Worm (Caenorhabditis elegans) whole organism, early embryonic: Measurements from ENCODE around the gene Y46D2A.2.
"Not testable (repeated sequence)": the region's sequence is repeated elsewhere in the genome, so short reads cannot be mapped to it uniquely, and the experiment has no call there.

ENCODE experiments used
- B0310.2 ChIP-seq: sonication (generic microtip); optimal IDR thresholded peaks from 2 replicates; lab custom pipeline; 2016; ENCODE audit warnings: mild to moderate bottlenecking, missing genetic modification characterization, missing compliant biosample characterization
- F13C5.2 ChIP-seq: sonication (generic microtip); optimal IDR thresholded peaks from 2 replicates; lab custom pipeline; 2017; ENCODE audit warnings: mild to moderate bottlenecking, missing genetic modification characterization, inconsistent platforms, missing compliant biosample characterization
- aly-1 ChIP-seq: sonication (generic microtip); optimal IDR thresholded peaks from 2 replicates; lab custom pipeline; 2016; ENCODE audit warnings: missing genetic modification characterization, missing compliant biosample characterization
- ama-1 ChIP-seq: fragments of 150-350 bp; optimal IDR thresholded peaks from 2 replicates; lab custom pipeline; 2014
- ceh-13 ChIP-seq: fragments of 200-800 bp; sonication (Bioruptor generic); optimal IDR thresholded peaks from 2 replicates; lab custom pipeline; 2018; ENCODE audit warnings: mild to moderate bottlenecking, missing genetic modification characterization, missing compliant biosample characterization
- ceh-36 ChIP-seq: sonication (generic microtip); optimal IDR thresholded peaks from 2 replicates; lab custom pipeline; 2016; ENCODE audit warnings: missing genetic modification characterization, inconsistent platforms, missing compliant biosample characterization
- ets-7 ChIP-seq: sonication (generic microtip); optimal IDR thresholded peaks from 2 replicates; lab custom pipeline; 2016; ENCODE audit warnings: missing genotype, missing genetic modification characterization, missing compliant biosample characterization
- flt-1 ChIP-seq: fragments of 200-800 bp; sonication (Bioruptor generic); IDR thresholded peaks from 2 replicates; pipeline ENCODE4 v1.3.6; 2022; ENCODE audit warnings: missing genetic modification characterization, missing compliant biosample characterization
- hmbx-1 ChIP-seq: sonication (generic microtip); optimal IDR thresholded peaks from 2 replicates; lab custom pipeline; 2016; ENCODE audit warnings: mild to moderate bottlenecking, missing genetic modification characterization, missing compliant biosample characterization
- hmg-4 ChIP-seq: fragments of 200-800 bp; sonication (Bioruptor generic); optimal IDR thresholded peaks from 2 replicates; lab custom pipeline; 2018; ENCODE audit warnings: mild to moderate bottlenecking, missing genetic modification characterization, missing compliant biosample characterization
- hnd-1 ChIP-seq: sonication (generic microtip); optimal IDR thresholded peaks from 2 replicates; lab custom pipeline; 2016; ENCODE audit warnings: missing genetic modification characterization, missing compliant biosample characterization
- pes-1 ChIP-seq: fragments of 200-800 bp; sonication (Bioruptor generic); IDR thresholded peaks from 2 replicates; pipeline ENCODE4 v1.3.6; 2022; ENCODE audit warnings: missing genetic modification reagents, missing genetic modification characterization, missing compliant biosample characterization
- scrt-1 ChIP-seq: fragments of 200-800 bp; sonication (Bioruptor generic); IDR thresholded peaks from 2 replicates; pipeline ENCODE4 v1.3.6; 2022; ENCODE audit warnings: missing genetic modification characterization, missing compliant biosample characterization
- sea-1 ChIP-seq: fragments of 200-800 bp; sonication (Bioruptor generic); conservative IDR thresholded peaks from 2 replicates; pipeline ENCODE4 v1.3.6; 2022; ENCODE audit warnings: missing genetic modification characterization, missing compliant biosample characterization
- tbx-11 ChIP-seq: fragments of 200-800 bp; sonication (Bioruptor generic); IDR thresholded peaks from 2 replicates; pipeline ENCODE4 v1.3.6; 2022; ENCODE audit warnings: missing genetic modification characterization, missing compliant biosample characterization
- tbx-37 ChIP-seq: fragments of 200-800 bp; sonication (Bioruptor generic); conservative IDR thresholded peaks from 2 replicates; pipeline ENCODE4 v1.3.6; 2022; ENCODE audit warnings: missing genetic modification reagents, missing genetic modification characterization, missing compliant biosample characterization
- tra-4 ChIP-seq: sonication (generic microtip); optimal IDR thresholded peaks from 2 replicates; lab custom pipeline; 2017; ENCODE audit warnings: missing genetic modification characterization, missing compliant biosample characterization

The Y46D2A.2 gene

ce11 chrII:3310957-3311657, 12.0 kb downstream of the Y46D2A.2 start:
- TF ChIP-seq sea-1 (GFP tag; lab: Robert Waterston, UW): no peak
- TF ChIP-seq ets-7: no peak
- TF ChIP-seq F13C5.2 (tag; lab: Kevin White, UChicago): no peak
- no peak for TF ChIP-seq aly-1
- TF ChIP-seq pes-1: no peak
- TF ChIP-seq hnd-1 (tag; lab: Kevin White, UChicago): no peak
- no peak for TF ChIP-seq flt-1 (GFP tag; lab: Robert Waterston, UW)
- no peak for TF ChIP-seq tbx-11 (GFP tag; lab: Robert Waterston, UW)

ce11 chrII:3309963-3310362, 13.1 kb downstream of the Y46D2A.2 start:
- peak; percentile 35; the same call in 1 of the 2 replicates for TF ChIP-seq tbx-37 (GFP tag; lab: Robert Waterston, UW)

ce11 chrII:3303582-3303981, 19.5 kb downstream of the Y46D2A.2 start:
- TF ChIP-seq ama-1: no peak

ce11 chrII:3299457-3299856, 23.6 kb downstream of the Y46D2A.2 start, which contains the start of gene btb-22:
Gene btb-22 (plus strand): TSS chrII:3299757.
- no peak for TF ChIP-seq aly-1
- no peak for TF ChIP-seq hmbx-1 (tag; lab: Kevin White, UChicago)
- no peak for TF ChIP-seq ama-1
- TF ChIP-seq ceh-36 (tag; lab: Kevin White, UChicago): no peak
- TF ChIP-seq pes-1: no peak
- TF ChIP-seq tra-4 (tag; lab: Kevin White, UChicago): no peak
- no peak for TF ChIP-seq flt-1 (GFP tag; lab: Robert Waterston, UW)
- TF ChIP-seq ceh-13 (GFP tag; lab: Kevin White, UChicago): no peak

ce11 chrII:3297914-3298313, 25.2 kb downstream of the Y46D2A.2 start, which contains the start of gene btb-18:
Gene btb-18 (plus strand): TSS chrII:3298214.
- TF ChIP-seq hmg-4 (GFP tag; lab: Kevin White, UChicago): no peak
- TF ChIP-seq sea-1 (GFP tag; lab: Robert Waterston, UW): no peak

ce11 chrII:3296644-3297043, 26.4 kb downstream of the Y46D2A.2 start, which contains the start of gene btb-16:
Gene btb-16 (plus strand): TSS chrII:3296883.
- TF ChIP-seq tbx-37 (GFP tag; lab: Robert Waterston, UW) (no peak), B0310.2 (tag; lab: Kevin White, UChicago) (no peak), ets-7 (no peak), ama-1 (no peak), flt-1 (GFP tag; lab: Robert Waterston, UW) (no peak), ceh-13 (GFP tag; lab: Kevin White, UChicago) (no peak), scrt-1 (GFP tag; lab: Robert Waterston, UW) (no peak), hnd-1 (tag; lab: Kevin White, UChicago) (no peak), aly-1 (no peak), hmbx-1 (tag; lab: Kevin White, UChicago) (no peak), ceh-36 (tag; lab: Kevin White, UChicago) (no peak)

- TF ChIP-seq B0310.2 (tag; lab: Kevin White, UChicago): no peak
- no peak for TF ChIP-seq ets-7
- TF ChIP-seq tbx-11 (GFP tag; lab: Robert Waterston, UW): no peak
- TF ChIP-seq ceh-36 (tag; lab: Kevin White, UChicago): no peak
- TF ChIP-seq tbx-37 (GFP tag; lab: Robert Waterston, UW): no peak
- no peak for TF ChIP-seq tra-4 (tag; lab: Kevin White, UChicago)
- no peak for TF ChIP-seq scrt-1 (GFP tag; lab: Robert Waterston, UW)
- no peak for TF ChIP-seq F13C5.2 (tag; lab: Kevin White, UChicago)
- no peak for TF ChIP-seq hmg-4 (GFP tag; lab: Kevin White, UChicago)
- TF ChIP-seq hmbx-1 (tag; lab: Kevin White, UChicago): no peak
- no peak for TF ChIP-seq hnd-1 (tag; lab: Kevin White, UChicago)
- TF ChIP-seq ceh-13 (GFP tag; lab: Kevin White, UChicago): no peak
- TF ChIP-seq aly-1: no peak
- TF ChIP-seq pes-1: no peak
- TF ChIP-seq flt-1 (GFP tag; lab: Robert Waterston, UW): no peak
- TF ChIP-seq ama-1: no peak
- no peak for TF ChIP-seq sea-1 (GFP tag; lab: Robert Waterston, UW)
These were observed 27.9 kb downstream of the Y46D2A.2 start, which contains the start of gene btb-17 for ce11 chrII:3295193-3295592. Gene btb-17 (plus strand): TSS chrII:3295405.

- not testable (repeated sequence) for TF ChIP-seq tbx-37 (GFP tag; lab: Robert Waterston, UW); ceh-13 (GFP tag; lab: Kevin White, UChicago); flt-1 (GFP tag; lab: Robert Waterston, UW)
These were observed 32.5 kb downstream of the Y46D2A.2 start, which contains the start of gene F39E9.14 for ce11 chrII:3290544-3290943. Gene F39E9.14 (minus strand): TSS chrII:3290644.

- no peak for TF ChIP-seq tra-4 (tag; lab: Kevin White, UChicago)
- TF ChIP-seq hmg-4 (GFP tag; lab: Kevin White, UChicago): no peak
- TF ChIP-seq ets-7: no peak
- TF ChIP-seq hmbx-1 (tag; lab: Kevin White, UChicago): no peak
- no peak for TF ChIP-seq ceh-36 (tag; lab: Kevin White, UChicago)
- no peak for TF ChIP-seq pes-1
- TF ChIP-seq tbx-37 (GFP tag; lab: Robert Waterston, UW): no peak
- no peak for TF ChIP-seq ceh-13 (GFP tag; lab: Kevin White, UChicago)
- TF ChIP-seq aly-1: no peak
- TF ChIP-seq scrt-1 (GFP tag; lab: Robert Waterston, UW): no peak
- no peak for TF ChIP-seq F13C5.2 (tag; lab: Kevin White, UChicago)
- no peak for TF ChIP-seq flt-1 (GFP tag; lab: Robert Waterston, UW)
- no peak for TF ChIP-seq B0310.2 (tag; lab: Kevin White, UChicago)
- TF ChIP-seq hnd-1 (tag; lab: Kevin White, UChicago): no peak
- TF ChIP-seq ama-1: no peak
- no peak for TF ChIP-seq sea-1 (GFP tag; lab: Robert Waterston, UW)
- TF ChIP-seq tbx-11 (GFP tag; lab: Robert Waterston, UW): no peak
These were observed 36.0 kb downstream of the Y46D2A.2 start, which contains the start of gene sri-63 for ce11 chrII:3287073-3287472. Gene sri-63 (plus strand): TSS chrII:3287373.
